Fruit fly (Drosophila melanogaster) whole organism, wandering third instar larva: ENCODE measurements around the gene GAA1.

ENCODE experiments used
- Hr78 ChIP-seq: fragments of >200 bp; optimal IDR thresholded peaks from 2 replicates; lab custom pipeline; 2017; ENCODE audit warnings: missing biosample characterization, missing genetic modification characterization
- dl ChIP-seq, 2 experiments: fragments of 175-275, 200-275 bp in 1 of 2; fragments of 200-275 bp in 1 of 2; sonication (Bioruptor generic); optimal IDR thresholded peaks; lab custom pipeline; 2018; ENCODE audit warnings: mild to moderate bottlenecking in 2 of 2, missing biosample characterization in 2 of 2, missing genetic modification characterization in 2 of 2, moderate library complexity in 2 of 2; ENCODE audit not compliant: partially characterized antibody in 2 of 2, insufficient read depth in 1 of 2
- fru ChIP-seq: fragments of 200-800 bp; sonication (Bioruptor generic); optimal IDR thresholded peaks from 3 replicates; lab custom pipeline; 2016; ENCODE audit warnings: missing biosample characterization, mild to moderate bottlenecking, missing genetic modification characterization
- h ChIP-seq: fragments of 200-800 bp; sonication (Bioruptor generic); optimal IDR thresholded peaks from 3 replicates; lab custom pipeline; 2016; ENCODE audit warnings: missing biosample characterization, mild to moderate bottlenecking, missing genetic modification characterization
- jim ChIP-seq: fragments of 175-275, 200-325 bp; sonication (Bioruptor generic); optimal IDR thresholded peaks from 2 replicates; lab custom pipeline; 2016; ENCODE audit warnings: missing biosample characterization, mild to moderate bottlenecking, missing genetic modification characterization
- lola ChIP-seq: fragments of >200 bp; optimal IDR thresholded peaks from 2 replicates; lab custom pipeline; 2017; ENCODE audit warnings: missing biosample characterization, missing genetic modification characterization
- pan ChIP-seq: fragments of >200 bp; optimal IDR thresholded peaks from 2 replicates; lab custom pipeline; 2017
- usp ChIP-seq: fragments of >200 bp; optimal IDR thresholded peaks from 2 replicates; lab custom pipeline; 2017; ENCODE audit warnings: missing biosample characterization, missing genetic modification characterization

DNA sequence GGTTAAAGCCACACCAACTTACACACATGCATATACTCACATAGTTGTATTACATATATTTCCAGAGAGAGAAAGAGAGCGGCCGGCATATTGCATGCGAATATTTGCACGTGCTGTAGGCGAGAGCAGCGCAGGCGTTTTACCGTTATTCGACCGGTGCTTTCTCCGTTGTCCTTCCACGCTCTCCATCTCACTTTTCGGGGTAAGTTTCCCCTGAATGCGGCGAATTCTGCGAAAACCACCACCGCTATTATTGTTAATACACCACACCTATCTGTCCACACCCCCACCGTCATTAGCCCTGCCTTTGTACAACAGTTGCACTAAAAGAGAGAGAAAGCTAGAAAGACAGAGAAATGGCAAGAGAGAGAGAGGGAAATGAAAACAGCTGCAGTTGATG, 12.4 kb upstream of the GAA1 start:
- TF ChIP-seq h (GFP tag; lab: Kevin White, UChicago) (no peak), Hr78 (GFP tag; lab: Kevin White, UChicago) (no peak), pan (no peak), jim (GFP tag; lab: Kevin White, UChicago) (no peak), lola (no peak), fru (GFP tag; lab: Kevin White, UChicago) (no peak), dl (GFP tag; optimal IDR thresholded peaks at IDR 0.05; lab: Kevin White, UChicago; ENCODE audit: insufficient read depth in 1 of 2, partially characterized antibody in 2 of 2) (no peak), usp (GFP tag; lab: Kevin White, UChicago) (no peak)
